Fruit fly (Drosophila melanogaster) whole organism, embryonic: ENCODE measurements around the gene schlank.
A peak's percentile ranks its signal among the peaks of the same experiment; 100 is the strongest.

Experiments
- Abd-B ChIP-seq: fragments of 200-800 bp; sonication (Bioruptor generic); optimal IDR thresholded peaks from 2 replicates; lab custom pipeline; 2018; ENCODE audit warnings: missing biosample characterization, mild to moderate bottlenecking, missing genetic modification characterization, moderate library complexity
- Atf-2 ChIP-seq: fragments of 200-800 bp; sonication (Bioruptor generic); optimal IDR thresholded peaks from 2 replicates; lab custom pipeline; 2016; ENCODE audit warnings: missing biosample characterization, missing genetic modification characterization
- Bdp1 ChIP-seq: fragments of 200-800 bp; sonication (Bioruptor generic); optimal IDR thresholded peaks from 3 replicates; lab custom pipeline; 2016; ENCODE audit warnings: missing biosample characterization, missing genetic modification characterization
- CG10321 ChIP-seq: fragments of 200-800 bp; sonication (Bioruptor generic); IDR thresholded peaks from 2 replicates; pipeline ENCODE4 v1.3.6; 2022; ENCODE audit warnings: missing biosample characterization, missing genetic modification characterization
- CG10979 ChIP-seq: fragments of 200-800 bp; sonication (Bioruptor generic); optimal IDR thresholded peaks from 2 replicates; lab custom pipeline; 2018; ENCODE audit warnings: missing biosample characterization, mild to moderate bottlenecking, missing genetic modification characterization, moderate library complexity
- CG12219 ChIP-seq: fragments of 200-800 bp; sonication (Bioruptor generic); optimal IDR thresholded peaks from 3 replicates; lab custom pipeline; 2018; ENCODE audit warnings: missing biosample characterization, mild to moderate bottlenecking, missing genetic modification characterization
- CG13287 ChIP-seq: fragments of 200-800 bp; sonication (Bioruptor generic); IDR thresholded peaks from 2 replicates; pipeline ENCODE4 v1.3.6; 2022; ENCODE audit warnings: missing biosample characterization, missing genetic modification characterization; ENCODE audit not compliant: partially characterized antibody
- CG13424 ChIP-seq: fragments of 200-800 bp; sonication (Bioruptor generic); optimal IDR thresholded peaks from 2 replicates; lab custom pipeline; 2019; ENCODE audit warnings: missing biosample characterization, mild to moderate bottlenecking, missing genetic modification characterization, moderate library complexity
- CG14014 ChIP-seq: fragments of 200-800 bp; sonication (Bioruptor generic); IDR thresholded peaks from 2 replicates; pipeline ENCODE4 v1.3.6; 2022; ENCODE audit warnings: missing biosample characterization, missing genetic modification characterization
- CG14965 ChIP-seq: fragments of 200-800 bp; sonication (Bioruptor generic); optimal IDR thresholded peaks from 2 replicates; lab custom pipeline; 2016; ENCODE audit warnings: missing biosample characterization, missing genetic modification characterization, borderline replicate concordance
- CG15479 ChIP-seq: fragments of 200-800 bp; sonication (Bioruptor generic); optimal IDR thresholded peaks from 3 replicates; lab custom pipeline; 2019; ENCODE audit warnings: missing biosample characterization, mild to moderate bottlenecking, missing genetic modification characterization, moderate library complexity
- CG17612 ChIP-seq: fragments of 200-800 bp; sonication (Bioruptor generic); IDR thresholded peaks from 2 replicates; pipeline ENCODE4 v1.3.6; 2022; ENCODE audit warnings: missing biosample characterization, missing genetic modification characterization
- CG18476 ChIP-seq: fragments of 200-800 bp; sonication (Bioruptor generic); optimal IDR thresholded peaks from 2 replicates; lab custom pipeline; 2016; ENCODE audit warnings: missing biosample characterization, mild to moderate bottlenecking, missing genetic modification characterization
- CG18619 ChIP-seq: fragments of 200-800 bp; sonication (Bioruptor generic); optimal IDR thresholded peaks from 3 replicates; lab custom pipeline; 2017; ENCODE audit warnings: missing biosample characterization, mild to moderate bottlenecking, missing genetic modification characterization
- CG18764 ChIP-seq: fragments of 200-800 bp; sonication (Bioruptor generic); optimal IDR thresholded peaks from 3 replicates; lab custom pipeline; 2016; ENCODE audit warnings: missing biosample characterization, missing genetic modification characterization
- CG7839 ChIP-seq: fragments of 200-800 bp; sonication (Bioruptor generic); optimal IDR thresholded peaks from 3 replicates; lab custom pipeline; 2018; ENCODE audit warnings: missing biosample characterization, mild to moderate bottlenecking, missing genetic modification characterization, moderate library complexity
- CG7928 ChIP-seq: fragments of 200-800 bp; sonication (Bioruptor generic); optimal IDR thresholded peaks from 2 replicates; lab custom pipeline; 2017; ENCODE audit warnings: missing biosample characterization, mild to moderate bottlenecking, missing genetic modification characterization
- CG8388 ChIP-seq: fragments of 200-800 bp; sonication (Bioruptor generic); optimal IDR thresholded peaks from 2 replicates; lab custom pipeline; 2019; ENCODE audit warnings: missing biosample characterization, mild to moderate bottlenecking, missing genetic modification characterization, moderate library complexity
- CG9817 ChIP-seq: fragments of 200-800 bp; sonication (Bioruptor generic); optimal IDR thresholded peaks from 2 replicates; lab custom pipeline; 2018; ENCODE audit warnings: missing biosample characterization, mild to moderate bottlenecking, missing genetic modification characterization, moderate library complexity
- Chrac-16 ChIP-seq: fragments of 200-800 bp; sonication (Bioruptor generic); optimal IDR thresholded peaks from 3 replicates; lab custom pipeline; 2016; ENCODE audit warnings: missing biosample characterization, missing genetic modification characterization
- CoRest ChIP-seq: fragments of 200-800 bp; sonication (Bioruptor generic); optimal IDR thresholded peaks from 3 replicates; lab custom pipeline; 2018; ENCODE audit warnings: missing biosample characterization, mild to moderate bottlenecking, missing genetic modification characterization, moderate library complexity
- Dll ChIP-seq: fragments of 200-800 bp; sonication (Bioruptor generic); IDR thresholded peaks from 4 replicates; pipeline ENCODE4 v1.3.6; 2022; ENCODE audit warnings: missing biosample characterization, missing genetic modification characterization; ENCODE audit not compliant: partially characterized antibody
- Hey ChIP-seq: fragments of 200-800 bp; sonication (Bioruptor generic); optimal IDR thresholded peaks from 3 replicates; lab custom pipeline; 2018; ENCODE audit warnings: missing biosample characterization, mild to moderate bottlenecking, missing genetic modification characterization
- Hmr ChIP-seq: fragments of 200-800 bp; sonication (Bioruptor generic); optimal IDR thresholded peaks from 3 replicates; lab custom pipeline; 2017; ENCODE audit warnings: mild to moderate bottlenecking, missing biosample characterization, missing genetic modification reagents, missing genetic modification characterization
- Lhr ChIP-seq: fragments of 200-800 bp; sonication (Bioruptor generic); optimal IDR thresholded peaks from 3 replicates; lab custom pipeline; 2017; ENCODE audit warnings: mild to moderate bottlenecking, missing biosample characterization, missing genetic modification reagents, missing genetic modification characterization
- Lim3 ChIP-seq: fragments of 200-800 bp; sonication (Bioruptor generic); IDR thresholded peaks from 2 replicates; pipeline ENCODE4 v1.3.6; 2022; ENCODE audit warnings: missing biosample characterization, missing genetic modification characterization
- Myb ChIP-seq: fragments of 200-800 bp; sonication (Bioruptor generic); optimal IDR thresholded peaks from 2 replicates; lab custom pipeline; 2016; ENCODE audit warnings: missing biosample characterization, missing genetic modification characterization
- Optix ChIP-seq: fragments of 200-800 bp; sonication (Bioruptor generic); IDR thresholded peaks from 3 replicates; pipeline ENCODE4 v1.3.6; 2022; ENCODE audit warnings: missing biosample characterization, missing genetic modification characterization
- Sox102F ChIP-seq: fragments of 200-800 bp; sonication (Bioruptor generic); optimal IDR thresholded peaks from 2 replicates; lab custom pipeline; 2018; ENCODE audit warnings: missing biosample characterization, mild to moderate bottlenecking, missing genetic modification characterization, moderate library complexity
- Xrp1 ChIP-seq: fragments of 200-800 bp; sonication (Bioruptor generic); IDR thresholded peaks from 2 replicates; pipeline ENCODE4 v1.3.6; 2022; ENCODE audit warnings: missing biosample characterization, missing genetic modification characterization
- ase ChIP-seq: fragments of 200-800 bp; sonication (Bioruptor generic); IDR thresholded peaks from 3 replicates; pipeline ENCODE4 v1.3.6; 2022; ENCODE audit warnings: missing biosample characterization, missing genetic modification characterization
- chn ChIP-seq: fragments of 200-800 bp; sonication (Bioruptor generic); optimal IDR thresholded peaks from 2 replicates; lab custom pipeline; 2016; ENCODE audit warnings: missing biosample characterization, missing genetic modification characterization
- da ChIP-seq: fragments of 200-800 bp; sonication (Bioruptor generic); optimal IDR thresholded peaks from 2 replicates; lab custom pipeline; 2016; ENCODE audit warnings: missing biosample characterization, missing genetic modification characterization
- ems ChIP-seq: fragments of 200-800 bp; sonication (Bioruptor generic); optimal IDR thresholded peaks from 3 replicates; lab custom pipeline; 2016; ENCODE audit warnings: missing biosample characterization, missing genetic modification characterization
- esg ChIP-seq: fragments of 200-800 bp; sonication (Bioruptor generic); conservative IDR thresholded peaks from 2 replicates; pipeline ENCODE4 v1.3.6; 2022; ENCODE audit warnings: missing biosample characterization, missing genetic modification characterization
- fd3F ChIP-seq: fragments of 200-800 bp; sonication (Bioruptor generic); optimal IDR thresholded peaks from 2 replicates; lab custom pipeline; 2018; ENCODE audit warnings: missing biosample characterization, mild to moderate bottlenecking, missing genetic modification characterization, moderate library complexity
- gsb-n ChIP-seq: fragments of 200-800 bp; sonication (Bioruptor generic); optimal IDR thresholded peaks from 3 replicates; lab custom pipeline; 2018; ENCODE audit warnings: missing biosample characterization, mild to moderate bottlenecking, missing genetic modification characterization
- klu ChIP-seq: fragments of 200-800 bp; sonication (Bioruptor generic); IDR thresholded peaks from 2 replicates; pipeline ENCODE4 v1.3.6; 2022; ENCODE audit warnings: missing biosample characterization, missing genetic modification characterization
- lilli ChIP-seq: fragments of 200-800 bp; sonication (Bioruptor generic); optimal IDR thresholded peaks from 3 replicates; lab custom pipeline; 2016; ENCODE audit warnings: missing biosample characterization, missing genetic modification characterization
- odd ChIP-seq: fragments of 200-800 bp; sonication (Bioruptor generic); optimal IDR thresholded peaks from 2 replicates; lab custom pipeline; 2017; ENCODE audit warnings: missing biosample characterization, mild to moderate bottlenecking, missing genetic modification characterization
- peb ChIP-seq: fragments of 200-800 bp; sonication (Bioruptor generic); IDR thresholded peaks from 2 replicates; pipeline ENCODE4 v1.3.6; 2022; ENCODE audit warnings: missing biosample characterization, missing genetic modification characterization
- ro ChIP-seq: fragments of 200-800 bp; sonication (Bioruptor generic); IDR thresholded peaks from 2 replicates; pipeline ENCODE4 v1.3.6; 2022; ENCODE audit warnings: missing biosample characterization, missing genetic modification characterization
- sens ChIP-seq: fragments of 200-800 bp; sonication (Bioruptor generic); peaks from one replicate; lab custom pipeline; 2016; ENCODE audit warnings: missing biosample characterization, missing genetic modification characterization
- sug ChIP-seq: fragments of 200-800 bp; optimal IDR thresholded peaks from 2 replicates; lab custom pipeline; 2019; ENCODE audit warnings: missing biosample characterization, mild to moderate bottlenecking, missing genetic modification characterization, moderate library complexity
- tap ChIP-seq: fragments of 200-800 bp; optimal IDR thresholded peaks from 3 replicates; lab custom pipeline; 2019; ENCODE audit warnings: missing biosample characterization, mild to moderate bottlenecking, missing genetic modification characterization, moderate library complexity
- tio ChIP-seq: fragments of 200-800 bp; sonication (Bioruptor generic); optimal IDR thresholded peaks from 2 replicates; lab custom pipeline; 2017; ENCODE audit warnings: missing biosample characterization, missing genetic modification characterization, inconsistent platforms
- tll ChIP-seq, 2 experiments: fragments of 200-800 bp in 1 of 2; fragments of >200 bp in 1 of 2; sonication (Bioruptor generic) in 1 of 2; optimal IDR thresholded peaks; 2 replicates each; lab custom pipeline; 2017 to 2019; ENCODE audit warnings: missing biosample characterization in 2 of 2, missing genetic modification characterization in 2 of 2, mild to moderate bottlenecking in 1 of 2, moderate library complexity in 1 of 2
- tx ChIP-seq: fragments of 200-800 bp; sonication (Bioruptor generic); optimal IDR thresholded peaks from 2 replicates; lab custom pipeline; 2016; ENCODE audit warnings: missing biosample characterization, missing genetic modification characterization
- unpg ChIP-seq: fragments of 200-800 bp; sonication (Bioruptor generic); optimal IDR thresholded peaks from 3 replicates; lab custom pipeline; 2018; ENCODE audit warnings: missing biosample characterization, mild to moderate bottlenecking, missing genetic modification characterization, moderate library complexity
- vvl ChIP-seq: fragments of 200-800 bp; sonication (Bioruptor generic); IDR thresholded peaks from 2 replicates; pipeline ENCODE4 v1.3.6; 2022; ENCODE audit warnings: missing biosample characterization, missing genetic modification characterization

schlank gene

dm6 chrX:6267187-6267711 lies at the start of gene schlank (continued):
- peak; percentile 10 for TF ChIP-seq CG18619 (GFP tag; lab: Kevin White, UChicago)
- TF ChIP-seq CG10321 (GFP tag; lab: Robert Waterston, UW) = no peak
- peak; percentile 30; the same call in 1 of the 3 replicates for TF ChIP-seq ase (GFP tag; lab: Robert Waterston, UW)
- peak; percentile 62 for TF ChIP-seq chn (GFP tag; lab: Kevin White, UChicago)
- peak; percentile 52 for TF ChIP-seq CG8388 (GFP tag; lab: Kevin White, UChicago)
- no peak for TF ChIP-seq Dll (GFP tag; lab: Robert Waterston, UW)
- TF ChIP-seq da (GFP tag; lab: Kevin White, UChicago) = no peak
- TF ChIP-seq Hmr (GFP tag; lab: Kevin White, UChicago) = no peak
- peak; percentile 26 for TF ChIP-seq CG10979 (tag; lab: Kevin White, UChicago)
- no peak for TF ChIP-seq CG9817 (tag; lab: Kevin White, UChicago)
- TF ChIP-seq Myb = peak; percentile 44
- 0 out of 2 replicates have a peak, but pooled peaks have one; percentile 29 for TF ChIP-seq peb (GFP tag; lab: Robert Waterston, UW)
- no peak for TF ChIP-seq CG7839 (tag; lab: Kevin White, UChicago)
- peak; percentile 28 for TF ChIP-seq ems
- peak; percentile 53 for TF ChIP-seq CG13424
- TF ChIP-seq CG17612 (GFP tag; lab: Robert Waterston, UW) = peak; percentile 45; the same call in 1 of the 2 replicates
- peak; percentile 40 for TF ChIP-seq CG12219 (GFP tag; lab: Kevin White, UChicago)
- peak; percentile 49 for TF ChIP-seq Atf-2
- TF ChIP-seq Abd-B (GFP tag; lab: Kevin White, UChicago) = peak; percentile 41
- TF ChIP-seq CG7928 = peak; percentile 85
- peak; percentile 17 for TF ChIP-seq Bdp1
- no peak for TF ChIP-seq CG14965 (GFP tag; lab: Kevin White, UChicago)
- TF ChIP-seq lilli (GFP tag; lab: Kevin White, UChicago) = peak; percentile 72
- peak; percentile 74 for TF ChIP-seq CG14014 (GFP tag; lab: Robert Waterston, UW)
- TF ChIP-seq CG18764 = peak; percentile 43
- TF ChIP-seq vvl (GFP tag; lab: Robert Waterston, UW) = peak; percentile 68
- TF ChIP-seq ro (GFP tag; lab: Robert Waterston, UW) = no peak
- TF ChIP-seq fd3F = peak; percentile 22
- no peak for TF ChIP-seq Lim3 (GFP tag; lab: Robert Waterston, UW)
- peak; percentile 68 for TF ChIP-seq CoRest (tag; lab: Kevin White, UChicago)
- peak; percentile 46; the same call in 1 of the 2 replicates for TF ChIP-seq Xrp1 (GFP tag; lab: Robert Waterston, UW)
- TF ChIP-seq Chrac-16 = peak; percentile 41
- TF ChIP-seq tap (tag; lab: Kevin White, UChicago) = no peak
- peak; percentile 71 for TF ChIP-seq Lhr (GFP tag; lab: Kevin White, UChicago)
- no peak for TF ChIP-seq odd (GFP tag; lab: Kevin White, UChicago)
- no peak for TF ChIP-seq Hey (tag; lab: Kevin White, UChicago)
- peak; percentile 31 for TF ChIP-seq CG18476 (GFP tag; lab: Kevin White, UChicago)
- TF ChIP-seq tio (GFP tag; lab: Kevin White, UChicago) = no peak
- TF ChIP-seq esg (GFP tag; lab: Robert Waterston, UW) = peak; percentile 57
- TF ChIP-seq tll (GFP tag; optimal IDR thresholded peaks at IDR 0.05; lab: Kevin White, UChicago) = peak; percentile 13 to 60
- peak; percentile 27 for TF ChIP-seq tx (GFP tag; lab: Kevin White, UChicago)
- peak; percentile 22; the same call in 1 of the 2 replicates for TF ChIP-seq klu (GFP tag; lab: Robert Waterston, UW)
- no peak for TF ChIP-seq gsb-n (tag; lab: Kevin White, UChicago)
- TF ChIP-seq CG13287 (GFP tag; lab: Robert Waterston, UW) = no peak
- peak; percentile 63; the same call in 2 of the 3 replicates for TF ChIP-seq Optix (GFP tag; lab: Robert Waterston, UW)
- TF ChIP-seq sens (GFP tag; lab: Kevin White, UChicago) = peak; percentile 80
- TF ChIP-seq CG15479 = no peak
- TF ChIP-seq Sox102F (GFP tag; lab: Kevin White, UChicago) = no peak
- peak; percentile 36 for TF ChIP-seq sug
- peak; percentile 44 for TF ChIP-seq unpg (GFP tag; lab: Kevin White, UChicago)
